Fruit fly (Drosophila melanogaster): ENCODE data around the gene CG10516.

Gene CG10516

DNA sequence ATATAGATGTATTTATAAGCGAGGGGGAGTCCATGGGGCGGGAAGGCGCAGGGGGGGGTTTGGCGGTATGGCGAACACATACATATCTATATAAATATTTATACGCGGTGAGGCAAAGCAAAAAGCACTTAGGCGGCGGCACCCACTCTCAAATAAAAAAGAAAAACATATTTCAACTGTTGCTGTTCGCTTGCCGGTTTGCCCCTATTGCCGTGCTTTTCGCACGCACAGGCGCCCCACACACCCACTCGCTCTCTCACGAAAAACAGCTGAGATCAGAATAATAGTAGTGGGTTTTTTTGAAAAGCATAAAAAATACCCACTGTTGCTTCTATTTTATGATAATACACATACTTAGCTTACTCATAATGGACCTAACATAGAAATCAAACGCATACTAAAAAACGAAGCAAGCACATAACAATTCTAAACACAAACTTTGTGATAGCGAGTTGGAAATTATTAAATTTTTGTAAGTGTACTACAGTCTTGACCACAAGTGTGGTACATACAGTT lies 33.2 kb downstream of the CG10516 start (continued):
- TF ChIP-seq CG16779 (GFP tag; IDR thresholded peaks at IDR 0.05) (no peak), CG14860 (GFP tag; IDR thresholded peaks at IDR 0.05; ENCODE audit: partially characterized antibody) (no peak), kah (GFP tag; optimal IDR thresholded peaks at IDR 0.05) (no peak), Ada2b (GFP tag; IDR thresholded peaks at IDR 0.05) (peak; percentile 68), CG4730 (GFP tag; IDR thresholded peaks at IDR 0.05) (peak; percentile 46; the same call in 1 of the 2 replicates), CG17359 (tag; optimal IDR thresholded peaks at IDR 0.05) (peak; percentile 75), so (GFP tag; IDR thresholded peaks at IDR 0.05) (peak; percentile 69; the same call in 1 of the 3 replicates), ewg (GFP tag; optimal IDR thresholded peaks at IDR 0.05) (peak; percentile 40), CG11723 (GFP tag; optimal IDR thresholded peaks at IDR 0.05) (peak; percentile 26), CG10321 (GFP tag; IDR thresholded peaks at IDR 0.05) (peak; percentile 33; the same call in 1 of the 2 replicates), pan (optimal IDR thresholded peaks at IDR 0.05) (no peak), pan (GFP tag; optimal IDR thresholded peaks at IDR 0.05 in 1 of 2, IDR thresholded peaks at IDR 0.05 in 1 of 2) (peak in 1 of 2 experiments; percentile 80), inv (GFP tag; IDR thresholded peaks at IDR 0.05; ENCODE audit: partially characterized antibody) (no peak), CG17829 (tag; optimal IDR thresholded peaks at IDR 0.05) (peak; percentile 59), Dip3 (GFP tag; optimal IDR thresholded peaks at IDR 0.05) (peak; percentile 87), CG10959 (GFP tag; IDR thresholded peaks at IDR 0.05) (no peak), CG16813 (GFP tag; IDR thresholded peaks at IDR 0.05; ENCODE audit: partially characterized antibody) (no peak), gro (GFP tag; optimal IDR thresholded peaks at IDR 0.05) (peak; percentile 90), CG7271 (tag; optimal IDR thresholded peaks at IDR 0.05) (no peak), NK7.1 (GFP tag; optimal IDR thresholded peaks at IDR 0.05) (peak; percentile 72), CG10209 (GFP tag; optimal IDR thresholded peaks at IDR 0.05) (peak; percentile 78), CG16863 (GFP tag; optimal IDR thresholded peaks at IDR 0.05) (peak; percentile 52), fu2 (GFP tag; optimal IDR thresholded peaks at IDR 0.05) (peak; percentile 80), Max (GFP tag; optimal IDR thresholded peaks at IDR 0.05) (peak; percentile 37), Sin3A (optimal IDR thresholded peaks at IDR 0.05) (no peak), Myb (GFP tag; optimal IDR thresholded peaks at IDR 0.05) (peak; percentile 59), CG4424 (GFP tag; optimal IDR thresholded peaks at IDR 0.05) (peak; percentile 45), Hr78 (GFP tag; optimal IDR thresholded peaks at IDR 0.05) (peak in 1 of 2 experiments; percentile 33), HLH54F (GFP tag; optimal IDR thresholded peaks at IDR 0.05) (peak; percentile 86), lab (GFP tag; optimal IDR thresholded peaks at IDR 0.05) (peak; percentile 90), nerfin-2 (GFP tag; IDR thresholded peaks at IDR 0.05; ENCODE audit: partially characterized antibody) (no peak), CG6683 (GFP tag; optimal IDR thresholded peaks at IDR 0.05) (peak; percentile 5), Nf-YA (GFP tag; IDR thresholded peaks at IDR 0.05) (no peak), jing (GFP tag; optimal IDR thresholded peaks at IDR 0.05) (peak; percentile 45), ara (GFP tag; IDR thresholded peaks at IDR 0.05) (no peak), CG15514 (GFP tag; optimal IDR thresholded peaks at IDR 0.05) (peak; percentile 72), cg (GFP tag; optimal IDR thresholded peaks at IDR 0.05) (peak; percentile 34), CG17912 (GFP tag; optimal IDR thresholded peaks at IDR 0.05) (no peak), Awh (GFP tag; IDR thresholded peaks at IDR 0.05) (no peak), unpg (GFP tag; optimal IDR thresholded peaks at IDR 0.05) (peak; percentile 76), zfh2 (GFP tag; optimal IDR thresholded peaks at IDR 0.05) (peak; percentile 90), dysf (GFP tag; IDR thresholded peaks at IDR 0.05) (peak; percentile 85; the same call in 2 of the 3 replicates), CG17186 (GFP tag; optimal IDR thresholded peaks at IDR 0.05) (no peak), Scr (GFP tag; IDR thresholded peaks at IDR 0.05; ENCODE audit: partially characterized antibody) (0 out of 2 replicates have a peak, but pooled peaks have one; percentile 34), trh (GFP tag; optimal IDR thresholded peaks at IDR 0.05) (no peak), CG12744 (GFP tag; optimal IDR thresholded peaks at IDR 0.05) (peak; percentile 69), CG11695 (GFP tag; IDR thresholded peaks at IDR 0.05) (peak; percentile 71; the same call in 2 of the 3 replicates), Xrp1 (GFP tag; IDR thresholded peaks at IDR 0.05) (peak; percentile 46; the same call in 1 of the 2 replicates), CG14050 (GFP tag; IDR thresholded peaks at IDR 0.05) (peak; percentile 56; the same call in 2 of the 3 replicates)

Data from whole organism, embryonic.